Worm (Caenorhabditis elegans): ENCODE measurements around the gene R09E10.1.

Gene R09E10.1

ce11 chrIV:10339701-10340100 is 17.2 kb upstream of the R09E10.1 start:
- TF ChIP-seq ceh-36 (tag; optimal IDR thresholded peaks at IDR 0.05): no peak
- TF ChIP-seq ceh-13 (GFP tag; optimal IDR thresholded peaks at IDR 0.05): no peak
- no peak for TF ChIP-seq B0310.2 (tag; optimal IDR thresholded peaks at IDR 0.05)

ce11 chrIV:10337286-10337685 is 14.7 kb upstream of the R09E10.1 start:
- TF ChIP-seq tbx-11 (GFP tag; IDR thresholded peaks at IDR 0.05) (no peak), ceh-36 (tag; optimal IDR thresholded peaks at IDR 0.05) (no peak)

ce11 chrIV:10331882-10332281 is 9.3 kb upstream of the R09E10.1 start:
- TF ChIP-seq F13C5.2 (tag; optimal IDR thresholded peaks at IDR 0.05) (no peak), hmbx-1 (tag; optimal IDR thresholded peaks at IDR 0.05) (no peak), flt-1 (GFP tag; IDR thresholded peaks at IDR 0.05) (no peak), ama-1 (optimal IDR thresholded peaks at IDR 0.05) (no peak), hnd-1 (tag; optimal IDR thresholded peaks at IDR 0.05) (no peak), tbx-11 (GFP tag; IDR thresholded peaks at IDR 0.05) (no peak), pes-1 (GFP tag; IDR thresholded peaks at IDR 0.05) (no peak)

- TF ChIP-seq ceh-36 (tag; optimal IDR thresholded peaks at IDR 0.05): no peak
- peak; percentile 17 for TF ChIP-seq hmg-4 (GFP tag; optimal IDR thresholded peaks at IDR 0.05)
These were observed 8.4 kb upstream of the R09E10.1 start for ce11 chrIV:10330962-10331361.

ce11 chrIV:10323368-10323767 is 818 bp upstream of the R09E10.1 start:
- 0 out of 2 replicates have a peak, but pooled peaks have one; percentile 32 for TF ChIP-seq tbx-11 (GFP tag; IDR thresholded peaks at IDR 0.05)

ce11 chrIV:10318199-10318598 is 4.4 kb downstream of the R09E10.1 start, which contains the start of gene R09E10.2:
R09E10.2 (minus strand) TSS chrIV:10318299.
- no peak for TF ChIP-seq tbx-11 (GFP tag; IDR thresholded peaks at IDR 0.05)
- TF ChIP-seq tra-4 (tag; optimal IDR thresholded peaks at IDR 0.05): no peak
- no peak for TF ChIP-seq hnd-1 (tag; optimal IDR thresholded peaks at IDR 0.05)
- TF ChIP-seq ets-7 (tag; optimal IDR thresholded peaks at IDR 0.05): no peak
- no peak for TF ChIP-seq ceh-36 (tag; optimal IDR thresholded peaks at IDR 0.05)
- TF ChIP-seq pes-1 (GFP tag; IDR thresholded peaks at IDR 0.05): no peak
- no peak for TF ChIP-seq scrt-1 (GFP tag; IDR thresholded peaks at IDR 0.05)
- TF ChIP-seq ama-1 (optimal IDR thresholded peaks at IDR 0.05): no peak

ce11 chrIV:10313565-10313964 is 9.0 kb downstream of the R09E10.1 start, which contains the start of gene acs-18:
acs-18 (minus strand) TSS chrIV:10313665.
- TF ChIP-seq tbx-37 (GFP tag; conservative IDR thresholded peaks at IDR 0.05): no peak
- TF ChIP-seq F13C5.2 (tag; optimal IDR thresholded peaks at IDR 0.05): no peak
- no peak for TF ChIP-seq hnd-1 (tag; optimal IDR thresholded peaks at IDR 0.05)
- no peak for TF ChIP-seq pes-1 (GFP tag; IDR thresholded peaks at IDR 0.05)

- TF ChIP-seq flt-1 (GFP tag; IDR thresholded peaks at IDR 0.05) (no peak), hnd-1 (tag; optimal IDR thresholded peaks at IDR 0.05) (no peak), tbx-37 (GFP tag; conservative IDR thresholded peaks at IDR 0.05) (no peak), pes-1 (GFP tag; IDR thresholded peaks at IDR 0.05) (no peak), ceh-13 (GFP tag; optimal IDR thresholded peaks at IDR 0.05) (no peak)
These were observed 11.4 kb downstream of the R09E10.1 start for ce11 chrIV:10311115-10311514.

- no peak for TF ChIP-seq hnd-1 (tag; optimal IDR thresholded peaks at IDR 0.05)
- TF ChIP-seq F13C5.2 (tag; optimal IDR thresholded peaks at IDR 0.05): no peak
- no peak for TF ChIP-seq aly-1 (tag; optimal IDR thresholded peaks at IDR 0.05)
- TF ChIP-seq sea-1 (GFP tag; conservative IDR thresholded peaks at IDR 0.05): no peak
- no peak for TF ChIP-seq tbx-37 (GFP tag; conservative IDR thresholded peaks at IDR 0.05)
- TF ChIP-seq hmbx-1 (tag; optimal IDR thresholded peaks at IDR 0.05): no peak
- TF ChIP-seq pes-1 (GFP tag; IDR thresholded peaks at IDR 0.05): no peak
- TF ChIP-seq tra-4 (tag; optimal IDR thresholded peaks at IDR 0.05): no peak
These were observed 12.2 kb downstream of the R09E10.1 start, which contains the start of gene R09E10.8 for ce11 chrIV:10310329-10310728. R09E10.8 (minus strand) TSS chrIV:10310429.

- no peak for TF ChIP-seq tbx-11 (GFP tag; IDR thresholded peaks at IDR 0.05)
- no peak for TF ChIP-seq hnd-1 (tag; optimal IDR thresholded peaks at IDR 0.05)
- no peak for TF ChIP-seq scrt-1 (GFP tag; IDR thresholded peaks at IDR 0.05)
- no peak for TF ChIP-seq tbx-37 (GFP tag; conservative IDR thresholded peaks at IDR 0.05)
- no peak for TF ChIP-seq B0310.2 (tag; optimal IDR thresholded peaks at IDR 0.05)
These were observed 18.2 kb downstream of the R09E10.1 start for ce11 chrIV:10304383-10304782.

- TF ChIP-seq flt-1 (GFP tag; IDR thresholded peaks at IDR 0.05) (no peak), ceh-36 (tag; optimal IDR thresholded peaks at IDR 0.05) (no peak), hmbx-1 (tag; optimal IDR thresholded peaks at IDR 0.05) (no peak), F13C5.2 (tag; optimal IDR thresholded peaks at IDR 0.05) (no peak), tbx-11 (GFP tag; IDR thresholded peaks at IDR 0.05) (no peak), hnd-1 (tag; optimal IDR thresholded peaks at IDR 0.05) (no peak), hmg-4 (GFP tag; optimal IDR thresholded peaks at IDR 0.05) (no peak), ets-7 (tag; optimal IDR thresholded peaks at IDR 0.05) (no peak), ama-1 (optimal IDR thresholded peaks at IDR 0.05) (no peak), tbx-37 (GFP tag; conservative IDR thresholded peaks at IDR 0.05) (no peak), B0310.2 (tag; optimal IDR thresholded peaks at IDR 0.05) (no peak), tra-4 (tag; optimal IDR thresholded peaks at IDR 0.05) (no peak), scrt-1 (GFP tag; IDR thresholded peaks at IDR 0.05) (no peak), aly-1 (tag; optimal IDR thresholded peaks at IDR 0.05) (no peak), ceh-13 (GFP tag; optimal IDR thresholded peaks at IDR 0.05) (no peak), pes-1 (GFP tag; IDR thresholded peaks at IDR 0.05) (no peak)
These were observed 20.3 kb downstream of the R09E10.1 start, which contains the start of gene R09E10.5 for ce11 chrIV:10302203-10302602. R09E10.5 (minus strand) TSS chrIV:10302303.
